Worm (Caenorhabditis elegans) whole organism, L4 larva: Measurements from ENCODE around the gene B0252.5.

Experiments used
- F10B5.3 ChIP-seq: sonication (generic microtip); optimal IDR thresholded peaks from 2 replicates; lab custom pipeline; 2016; ENCODE audit warnings: mild to moderate bottlenecking, missing genetic modification characterization, missing compliant biosample characterization
- F26F4.8 ChIP-seq: fragments of 200-800 bp; sonication (Bioruptor generic); conservative IDR thresholded peaks from 2 replicates; pipeline ENCODE4 v1.3.6; 2022; ENCODE audit warnings: missing genetic modification characterization, missing compliant biosample characterization
- F37D6.2 ChIP-seq: sonication (generic microtip); optimal IDR thresholded peaks from 2 replicates; lab custom pipeline; 2016; ENCODE audit warnings: mild to moderate bottlenecking, missing genetic modification characterization, missing compliant biosample characterization
- F49E8.2 ChIP-seq: sonication (generic microtip); optimal IDR thresholded peaks from 2 replicates; lab custom pipeline; 2016; ENCODE audit warnings: missing compliant biosample characterization, mild to moderate bottlenecking, missing genetic modification characterization, borderline replicate concordance
- R02D3.7 ChIP-seq: fragments of 150-350 bp; sonication (generic microtip); optimal IDR thresholded peaks from 3 replicates; lab custom pipeline; 2014; ENCODE audit warnings: missing biosample characterization, missing genetic modification characterization
- Y48G9A.11 ChIP-seq: fragments of 200-800 bp; sonication (Bioruptor generic); IDR thresholded peaks from 2 replicates; pipeline ENCODE4 v1.3.6; 2022; ENCODE audit warnings: missing genetic modification reagents, missing genetic modification characterization, missing compliant biosample characterization
- Y75B8A.6 ChIP-seq: fragments of 200-800 bp; sonication (Bioruptor generic); IDR thresholded peaks from 2 replicates; pipeline ENCODE4 v1.3.6; 2022; ENCODE audit warnings: missing genetic modification reagents, missing genetic modification characterization, missing compliant biosample characterization
- ZK546.5 ChIP-seq, 2 experiments: sonication (generic microtip); optimal IDR thresholded peaks; 2 replicates each; lab custom pipeline; 2017; ENCODE audit warnings: missing biosample characterization in 2 of 2, missing genetic modification characterization in 2 of 2
- aha-1 ChIP-seq: fragments of 150-350 bp; peaks from one replicate; lab custom pipeline; 2014; ENCODE audit warnings: missing biosample characterization, missing genetic modification characterization
- aly-2 ChIP-seq: sonication (generic microtip); optimal IDR thresholded peaks from 2 replicates; lab custom pipeline; 2018; ENCODE audit warnings: missing biosample characterization, missing genetic modification characterization
- arid-1 ChIP-seq: fragments of 200-800 bp; sonication (Bioruptor generic); conservative IDR thresholded peaks from 2 replicates; pipeline ENCODE4 v1.3.6; 2022; ENCODE audit warnings: missing genetic modification reagents, missing genetic modification characterization, missing compliant biosample characterization
- ceh-44 ChIP-seq: fragments of 200-800 bp; sonication (Bioruptor generic); IDR thresholded peaks from 2 replicates; pipeline ENCODE4 v1.3.6; 2022; ENCODE audit warnings: missing genetic modification reagents, missing genetic modification characterization, missing compliant biosample characterization
- ceh-62 ChIP-seq: sonication (generic microtip); optimal IDR thresholded peaks from 2 replicates; lab custom pipeline; 2017; ENCODE audit warnings: missing biosample characterization, missing genetic modification characterization
- ces-1 ChIP-seq: fragments of 150-350 bp; sonication (generic microtip); optimal IDR thresholded peaks from 4 replicates; lab custom pipeline; 2014; ENCODE audit warnings: missing biosample characterization, missing genetic modification reagents, missing genetic modification characterization
- cey-2 ChIP-seq: sonication (generic microtip); optimal IDR thresholded peaks from 3 replicates; lab custom pipeline; 2017; ENCODE audit warnings: missing genetic modification characterization, mild to moderate bottlenecking, missing compliant biosample characterization, antibody characterized with exemption, borderline replicate concordance; ENCODE audit not compliant: insufficient read depth
- ctbp-1 ChIP-seq: fragments of 200-800 bp; sonication (Bioruptor generic); IDR thresholded peaks from 2 replicates; pipeline ENCODE4 v1.3.6; 2022; ENCODE audit warnings: missing genetic modification reagents, missing genetic modification characterization, missing compliant biosample characterization
- daf-12 ChIP-seq: fragments of 150-350 bp; optimal IDR thresholded peaks from 2 replicates; lab custom pipeline; 2014; ENCODE audit warnings: missing biosample characterization, missing genetic modification reagents, missing genetic modification characterization
- dmd-6 ChIP-seq: fragments of 200-800 bp; sonication (Bioruptor generic); IDR thresholded peaks from 2 replicates; pipeline ENCODE4 v1.3.6; 2022; ENCODE audit warnings: missing genetic modification reagents, missing genetic modification characterization, missing compliant biosample characterization
- dmd-9 ChIP-seq: fragments of 200-800 bp; sonication (Bioruptor generic); IDR thresholded peaks from 2 replicates; pipeline ENCODE4 v1.3.6; 2022; ENCODE audit warnings: missing genetic modification reagents, missing genetic modification characterization, missing compliant biosample characterization
- dve-1 ChIP-seq: sonication (generic microtip); optimal IDR thresholded peaks from 2 replicates; lab custom pipeline; 2017; ENCODE audit warnings: antibody characterized with exemption, mild to moderate bottlenecking, missing genetic modification characterization, missing compliant biosample characterization; ENCODE audit not compliant: insufficient read depth
- egl-43 ChIP-seq: fragments of 200-800 bp; sonication (Bioruptor generic); IDR thresholded peaks from 2 replicates; pipeline ENCODE4 v1.3.6; 2022; ENCODE audit warnings: missing genetic modification reagents, missing genetic modification characterization, missing compliant biosample characterization
- fkh-10 ChIP-seq: fragments of 150-350 bp; optimal IDR thresholded peaks from 2 replicates; lab custom pipeline; 2014; ENCODE audit warnings: missing biosample characterization, missing genetic modification reagents, missing genetic modification characterization
- hlh-30 ChIP-seq: sonication (generic microtip); optimal IDR thresholded peaks from 2 replicates; lab custom pipeline; 2017; ENCODE audit warnings: antibody characterized with exemption, mild to moderate bottlenecking, missing genetic modification characterization, missing compliant biosample characterization; ENCODE audit not compliant: insufficient read depth
- hmg-1.1 ChIP-seq: fragments of 200-800 bp; sonication (Bioruptor generic); IDR thresholded peaks from 2 replicates; pipeline ENCODE4 v1.3.6; 2022; ENCODE audit warnings: missing genetic modification reagents, missing genetic modification characterization, missing compliant biosample characterization
- lin-13 ChIP-seq: fragments of 150-350 bp; optimal IDR thresholded peaks from 2 replicates; lab custom pipeline; 2014; ENCODE audit warnings: missing biosample characterization, missing genetic modification reagents, missing genetic modification characterization
- lin-29 ChIP-seq: fragments of 200-800 bp; sonication (Bioruptor generic); IDR thresholded peaks from 2 replicates; pipeline ENCODE4 v1.3.6; 2022; ENCODE audit warnings: missing genetic modification reagents, missing genetic modification characterization, missing compliant biosample characterization
- lir-3 ChIP-seq: sonication (generic microtip); optimal IDR thresholded peaks from 2 replicates; lab custom pipeline; 2016; ENCODE audit warnings: mild to moderate bottlenecking, missing genetic modification characterization, missing compliant biosample characterization
- madf-9 ChIP-seq: fragments of 200-800 bp; sonication (Bioruptor generic); conservative IDR thresholded peaks from 2 replicates; pipeline ENCODE4 v1.3.6; 2022; ENCODE audit warnings: missing genetic modification reagents, missing genetic modification characterization, missing compliant biosample characterization
- mep-1 ChIP-seq: fragments of 150-350 bp; sonication (generic microtip); optimal IDR thresholded peaks from 3 replicates; lab custom pipeline; 2014; ENCODE audit warnings: missing biosample characterization, missing genetic modification characterization
- mes-2 ChIP-seq: sonication (generic microtip); optimal IDR thresholded peaks from 2 replicates; lab custom pipeline; 2016; ENCODE audit warnings: missing genotype, mild to moderate bottlenecking, missing genetic modification characterization, missing compliant biosample characterization; ENCODE audit not compliant: poor library complexity, severe bottlenecking
- mxl-2 ChIP-seq: fragments of 200-800 bp; sonication (Bioruptor generic); conservative IDR thresholded peaks from 2 replicates; pipeline ENCODE4 v1.3.6; 2022; ENCODE audit warnings: missing genetic modification reagents, missing genetic modification characterization, missing compliant biosample characterization
- nhr-111 ChIP-seq: fragments of 200-800 bp; sonication (Bioruptor generic); optimal IDR thresholded peaks from 2 replicates; lab custom pipeline; 2018; ENCODE audit warnings: mild to moderate bottlenecking, missing genetic modification characterization, missing compliant biosample characterization
- nhr-237 ChIP-seq: sonication (generic microtip); optimal IDR thresholded peaks from 2 replicates; lab custom pipeline; 2017; ENCODE audit warnings: missing biosample characterization, missing genetic modification characterization
- nhr-28 ChIP-seq: fragments of 150-350 bp; optimal IDR thresholded peaks from 2 replicates; lab custom pipeline; 2014; ENCODE audit warnings: missing biosample characterization, missing genetic modification characterization
- nhr-48 ChIP-seq: sonication (generic microtip); optimal IDR thresholded peaks from 2 replicates; lab custom pipeline; 2016; ENCODE audit warnings: mild to moderate bottlenecking, missing genetic modification characterization, missing compliant biosample characterization
- nhr-6 ChIP-seq: fragments of 150-350 bp; optimal IDR thresholded peaks from 2 replicates; lab custom pipeline; 2014; ENCODE audit warnings: missing biosample characterization, missing genetic modification characterization
- nhr-76 ChIP-seq: fragments of 150-350 bp; optimal IDR thresholded peaks from 2 replicates; lab custom pipeline; 2014; ENCODE audit warnings: missing biosample characterization, missing genetic modification characterization
- pha-4 ChIP-seq, 2 experiments: fragments of 150-350 bp in 1 of 2; fragments of 200-800 bp in 1 of 2; sonication (Bioruptor generic) in 1 of 2; IDR thresholded peaks in 1 of 2; optimal IDR thresholded peaks in 1 of 2; 2 replicates each; pipeline versions ENCODE4 v1.3.6 to Lab custom; 2014 to 2022; ENCODE audit warnings: missing genetic modification characterization in 2 of 2, missing genetic modification reagents in 2 of 2, missing biosample characterization in 1 of 2, missing compliant biosample characterization in 1 of 2
- php-3 ChIP-seq: fragments of 200-800 bp; sonication (Bioruptor generic); IDR thresholded peaks from 2 replicates; pipeline ENCODE4 v1.3.6; 2022; ENCODE audit warnings: missing genetic modification reagents, missing genetic modification characterization, missing compliant biosample characterization
- pqm-1 ChIP-seq: sonication (generic microtip); optimal IDR thresholded peaks from 2 replicates; lab custom pipeline; 2017; ENCODE audit warnings: missing biosample characterization, missing genetic modification characterization
- set-16 ChIP-seq: fragments of 200-800 bp; sonication (Bioruptor generic); IDR thresholded peaks from 2 replicates; pipeline ENCODE4 v1.3.6; 2022; ENCODE audit warnings: missing genetic modification reagents, missing genetic modification characterization, missing compliant biosample characterization
- snpc-4 ChIP-seq: fragments of 150-350 bp; optimal IDR thresholded peaks from 2 replicates; lab custom pipeline; 2014; ENCODE audit warnings: missing biosample characterization, missing genetic modification characterization
- unc-130 ChIP-seq: sonication (generic microtip); optimal IDR thresholded peaks from 2 replicates; lab custom pipeline; 2016; ENCODE audit warnings: missing genetic modification reagents, missing genetic modification characterization, missing compliant biosample characterization
- unc-39 ChIP-seq: sonication (generic microtip); optimal IDR thresholded peaks from 2 replicates; lab custom pipeline; 2017; ENCODE audit warnings: missing biosample characterization, missing genetic modification characterization
- zip-11 ChIP-seq: fragments of 200-800 bp; sonication (Bioruptor generic); IDR thresholded peaks from 2 replicates; pipeline ENCODE4 v1.3.6; 2022; ENCODE audit warnings: missing genetic modification characterization, missing compliant biosample characterization
- ztf-11 ChIP-seq: fragments of 150-350 bp; optimal IDR thresholded peaks from 2 replicates; lab custom pipeline; 2014; ENCODE audit warnings: missing biosample characterization, missing genetic modification characterization
- ztf-7 ChIP-seq: fragments of 150-350 bp; optimal IDR thresholded peaks from 2 replicates; lab custom pipeline; 2014; ENCODE audit warnings: missing biosample characterization, missing genetic modification characterization

Gene B0252.5

DNA sequence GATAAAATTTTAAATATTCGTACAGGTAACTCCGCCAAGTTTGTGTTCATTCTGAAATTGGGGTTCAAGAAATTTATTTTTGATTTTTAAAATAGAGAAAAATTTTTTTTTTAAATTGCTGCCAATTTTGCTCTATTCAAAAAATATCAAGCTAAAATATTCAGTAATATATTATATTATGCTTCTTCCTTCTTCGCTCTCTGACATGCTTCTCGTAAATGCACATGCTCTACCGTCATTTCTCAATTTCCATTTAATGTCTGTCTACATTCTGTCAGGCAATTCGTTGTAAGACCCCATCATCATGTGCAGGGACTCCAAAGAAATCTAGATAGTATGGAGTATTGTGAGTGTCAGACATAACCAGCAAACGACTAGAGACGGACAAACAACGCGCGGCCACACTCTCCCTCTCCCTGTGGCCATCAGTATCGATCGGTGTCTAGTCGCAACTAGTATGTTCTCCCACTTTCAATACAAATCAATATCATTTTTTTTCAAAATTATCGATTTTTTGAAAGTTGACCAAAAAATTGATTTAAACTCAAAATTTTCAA lies 32.6 kb upstream of the B0252.5 start, which contains the start of the genes malt-1 and ceh-38 (continued):
- TF ChIP-seq nhr-28 (tag; lab: Kevin White, UChicago): peak; percentile 97
- TF ChIP-seq hmg-1.1 (GFP tag; lab: Robert Waterston, UW): peak; percentile 96
- peak in 1 of 2 experiments; percentile 60 for TF ChIP-seq ZK546.5 (tag; optimal IDR thresholded peaks at IDR 0.05; lab: Kevin White, UChicago)
- TF ChIP-seq Y48G9A.11: no peak
- no peak for TF ChIP-seq Y75B8A.6 (GFP tag; lab: Robert Waterston, UW)
- TF ChIP-seq mep-1 (tag; lab: Kevin White, UChicago): peak; percentile 98
- TF ChIP-seq ceh-62 (tag; lab: Kevin White, UChicago): no peak
- peak; percentile 45; the same call in 1 of the 2 replicates for TF ChIP-seq egl-43 (GFP tag; lab: Robert Waterston, UW)
- no peak for TF ChIP-seq unc-39 (tag; lab: Kevin White, UChicago)
- TF ChIP-seq dve-1 (tag; lab: Kevin White, UChicago): peak; percentile 98
- TF ChIP-seq mxl-2 (GFP tag; lab: Robert Waterston, UW): no peak
- TF ChIP-seq zip-11 (GFP tag; lab: Robert Waterston, UW): no peak
- no peak for TF ChIP-seq dmd-9
- no peak for TF ChIP-seq set-16
- peak; percentile 97 for TF ChIP-seq fkh-10
- TF ChIP-seq lir-3 (tag; lab: Kevin White, UChicago): no peak
- TF ChIP-seq pqm-1 (tag; lab: Kevin White, UChicago): peak; percentile 44
- TF ChIP-seq ces-1 (GFP tag; lab: Kevin White, UChicago): no peak
- no peak for TF ChIP-seq nhr-111 (GFP tag; lab: Kevin White, UChicago)
- TF ChIP-seq F49E8.2 (tag; lab: Kevin White, UChicago): no peak
- peak; percentile 34; the same call in 1 of the 2 replicates for TF ChIP-seq lin-29
- 0 out of 2 replicates have a peak, but pooled peaks have one; percentile 34 for TF ChIP-seq madf-9 (GFP tag; lab: Robert Waterston, UW)
- no peak for TF ChIP-seq F26F4.8
- peak; percentile 89 for TF ChIP-seq arid-1 (GFP tag; lab: Robert Waterston, UW)
- TF ChIP-seq F37D6.2 (tag; lab: Kevin White, UChicago): peak; percentile 90
- peak; percentile 99 for TF ChIP-seq hlh-30 (tag; lab: Kevin White, UChicago)
- TF ChIP-seq aha-1 (tag; lab: Kevin White, UChicago): peak; percentile 92
- TF ChIP-seq aly-2 (tag; lab: Kevin White, UChicago): no peak
- TF ChIP-seq unc-130 (GFP tag; lab: Kevin White, UChicago): peak; percentile 16
- TF ChIP-seq, all 104 proteins: peak for 68

- TF ChIP-seq nhr-237 (tag; lab: Kevin White, UChicago) (no peak), lin-13 (GFP tag; lab: Kevin White, UChicago) (no peak), dmd-9 (no peak), dve-1 (tag; lab: Kevin White, UChicago) (peak; percentile 18), ztf-11 (tag; lab: Kevin White, UChicago) (no peak), daf-12 (tag; lab: Kevin White, UChicago) (no peak), egl-43 (GFP tag; lab: Robert Waterston, UW) (peak; percentile 78), nhr-48 (no peak), ctbp-1 (peak; percentile 18; the same call in 1 of the 2 replicates), php-3 (no peak), F10B5.3 (no peak), aha-1 (tag; lab: Kevin White, UChicago) (peak; percentile 89), nhr-76 (no peak), zip-11 (GFP tag; lab: Robert Waterston, UW) (no peak), mes-2 (tag; lab: Kevin White, UChicago) (peak; percentile 37), snpc-4 (tag; lab: Kevin White, UChicago) (no peak), ceh-44 (0 out of 2 replicates have a peak, but pooled peaks have one; percentile 14), pha-4 (GFP tag; IDR thresholded peaks at IDR 0.05; lab: Robert Waterston, UW) (no peak; the same call in 1 of the 2 replicates), pha-4 (tag; optimal IDR thresholded peaks at IDR 0.05; lab: Kevin White, UChicago) (no peak), hlh-30 (tag; lab: Kevin White, UChicago) (no peak), R02D3.7 (tag; lab: Kevin White, UChicago) (no peak), ztf-7 (no peak), dmd-6 (GFP tag; lab: Robert Waterston, UW) (peak; percentile 29), cey-2 (tag; lab: Kevin White, UChicago) (no peak), nhr-6 (tag; lab: Kevin White, UChicago) (no peak)
Observed at ce11 chrII:6943299-6944051, 24.8 kb upstream of the B0252.5 start.
